Fruit fly (Drosophila melanogaster) whole organism, embryonic: ENCODE measurements around the gene CG11085.
A peak's percentile ranks its signal among the peaks of the same experiment; 100 is the strongest.

ENCODE experiments used
- ATbp ChIP-seq: fragments of 200-800 bp; sonication (Bioruptor generic); optimal IDR thresholded peaks from 2 replicates; lab custom pipeline; 2017; ENCODE audit warnings: missing biosample characterization, mild to moderate bottlenecking, missing genetic modification characterization, missing genetic modification reagents
- CG10267 ChIP-seq: fragments of 200-800 bp; sonication (Bioruptor generic); optimal IDR thresholded peaks from 2 replicates; lab custom pipeline; 2018; ENCODE audit warnings: missing biosample characterization, mild to moderate bottlenecking, missing genetic modification characterization, moderate library complexity
- CG10274 ChIP-seq: fragments of 200-800 bp; sonication (Bioruptor generic); optimal IDR thresholded peaks from 3 replicates; lab custom pipeline; 2017; ENCODE audit warnings: missing biosample characterization, mild to moderate bottlenecking, missing genetic modification characterization
- CG11247 ChIP-seq: fragments of 200-800 bp; sonication (Bioruptor generic); IDR thresholded peaks from 2 replicates; pipeline ENCODE4 v1.3.6; 2022; ENCODE audit warnings: missing biosample characterization, missing genetic modification characterization
- CG11456 ChIP-seq: fragments of 200-800 bp; sonication (Bioruptor generic); IDR thresholded peaks from 3 replicates; pipeline ENCODE4 v1.3.6; 2022; ENCODE audit warnings: missing biosample characterization, missing genetic modification characterization
- CG11504 ChIP-seq: fragments of 200-800 bp; sonication (Bioruptor generic); optimal IDR thresholded peaks from 3 replicates; lab custom pipeline; 2019; ENCODE audit warnings: missing biosample characterization, mild to moderate bottlenecking, missing genetic modification characterization, moderate library complexity
- CG12071 ChIP-seq: fragments of 200-800 bp; sonication (Bioruptor generic); optimal IDR thresholded peaks from 3 replicates; lab custom pipeline; 2018; ENCODE audit warnings: missing biosample characterization, mild to moderate bottlenecking, missing genetic modification characterization
- CG14441 ChIP-seq: fragments of 200-800 bp; sonication (Bioruptor generic); IDR thresholded peaks from 2 replicates; pipeline ENCODE4 v1.3.6; 2022; ENCODE audit warnings: missing biosample characterization, missing genetic modification characterization
- CG15011 ChIP-seq: fragments of 200-800 bp; sonication (Bioruptor generic); optimal IDR thresholded peaks from 3 replicates; lab custom pipeline; 2018; ENCODE audit warnings: missing biosample characterization, mild to moderate bottlenecking, missing genetic modification characterization
- CG1529 ChIP-seq: fragments of 200-800 bp; sonication (Bioruptor generic); optimal IDR thresholded peaks from 3 replicates; lab custom pipeline; 2018; ENCODE audit warnings: missing biosample characterization, missing genetic modification characterization
- CG17328 ChIP-seq: fragments of 200-800 bp; sonication (Bioruptor generic); IDR thresholded peaks from 2 replicates; pipeline ENCODE4 v1.3.6; 2022; ENCODE audit warnings: missing biosample characterization, missing genetic modification characterization
- CG17612 ChIP-seq: fragments of 200-800 bp; sonication (Bioruptor generic); IDR thresholded peaks from 2 replicates; pipeline ENCODE4 v1.3.6; 2022; ENCODE audit warnings: missing biosample characterization, missing genetic modification characterization
- CG18619 ChIP-seq: fragments of 200-800 bp; sonication (Bioruptor generic); optimal IDR thresholded peaks from 3 replicates; lab custom pipeline; 2017; ENCODE audit warnings: missing biosample characterization, mild to moderate bottlenecking, missing genetic modification characterization
- CG32772 ChIP-seq: fragments of 200-800 bp; sonication (Bioruptor generic); IDR thresholded peaks from 2 replicates; pipeline ENCODE4 v1.3.6; 2022; ENCODE audit warnings: missing biosample characterization, missing genetic modification characterization
- CG3281 ChIP-seq: fragments of 200-800 bp; sonication (Bioruptor generic); optimal IDR thresholded peaks from 3 replicates; lab custom pipeline; 2017; ENCODE audit warnings: missing biosample characterization, mild to moderate bottlenecking, missing genetic modification characterization
- CG4328 ChIP-seq: fragments of 200-800 bp; sonication (Bioruptor generic); optimal IDR thresholded peaks from 3 replicates; lab custom pipeline; 2017; ENCODE audit warnings: missing biosample characterization, missing genetic modification reagents, missing genetic modification characterization
- CG43689 ChIP-seq: fragments of 200-800 bp; sonication (Bioruptor generic); IDR thresholded peaks from 2 replicates; pipeline ENCODE4 v1.3.6; 2022; ENCODE audit warnings: missing biosample characterization, missing genetic modification characterization
- CG4820 ChIP-seq: fragments of 200-800 bp; sonication (Bioruptor generic); optimal IDR thresholded peaks from 3 replicates; lab custom pipeline; 2016; ENCODE audit warnings: missing biosample characterization, missing genetic modification characterization
- CG5245 ChIP-seq: fragments of 200-800 bp; sonication (Bioruptor generic); optimal IDR thresholded peaks from 3 replicates; lab custom pipeline; 2016; ENCODE audit warnings: missing biosample characterization, missing genetic modification characterization
- CG6765 ChIP-seq: fragments of 200-800 bp; sonication (Bioruptor generic); optimal IDR thresholded peaks from 3 replicates; lab custom pipeline; 2017; ENCODE audit warnings: missing biosample characterization, mild to moderate bottlenecking, missing genetic modification characterization
- CG7786 ChIP-seq: fragments of 200-800 bp; sonication (Bioruptor generic); optimal IDR thresholded peaks from 2 replicates; lab custom pipeline; 2016; ENCODE audit warnings: missing biosample characterization, missing genetic modification characterization
- CG7987 ChIP-seq: fragments of 200-800 bp; sonication (Bioruptor generic); optimal IDR thresholded peaks from 2 replicates; lab custom pipeline; 2018; ENCODE audit warnings: missing biosample characterization, mild to moderate bottlenecking, missing genetic modification characterization, moderate library complexity
- CG8388 ChIP-seq: fragments of 200-800 bp; sonication (Bioruptor generic); optimal IDR thresholded peaks from 2 replicates; lab custom pipeline; 2019; ENCODE audit warnings: missing biosample characterization, mild to moderate bottlenecking, missing genetic modification characterization, moderate library complexity
- Dad ChIP-seq: fragments of 200-800 bp; sonication (Bioruptor generic); optimal IDR thresholded peaks from 3 replicates; lab custom pipeline; 2016; ENCODE audit warnings: missing biosample characterization, missing genetic modification characterization
- Dfd ChIP-seq, 2 experiments: fragments of >200 bp; optimal IDR thresholded peaks; 2 replicates each; lab custom pipeline; 2017; ENCODE audit warnings: missing biosample characterization in 2 of 2, missing genetic modification characterization in 2 of 2
- Dip2 ChIP-seq: fragments of 200-800 bp; sonication (Bioruptor generic); IDR thresholded peaks from 2 replicates; pipeline ENCODE4 v1.3.6; 2022; ENCODE audit warnings: missing biosample characterization, missing genetic modification characterization
- Dip3 ChIP-seq: fragments of 200-800 bp; sonication (Bioruptor generic); optimal IDR thresholded peaks from 3 replicates; lab custom pipeline; 2016; ENCODE audit warnings: missing biosample characterization, missing genetic modification characterization
- Dref ChIP-seq: fragments of 200-800 bp; sonication (Bioruptor generic); IDR thresholded peaks from 2 replicates; pipeline ENCODE4 v1.3.6; 2022; ENCODE audit warnings: missing biosample characterization, missing genetic modification characterization
- Eip74EF ChIP-seq, 2 experiments: fragments of 200-800 bp in 1 of 2; fragments of >200 bp in 1 of 2; sonication (Bioruptor generic) in 1 of 2; optimal IDR thresholded peaks; 2 replicates each; lab custom pipeline; 2017 to 2019; ENCODE audit warnings: missing biosample characterization in 2 of 2, missing genetic modification characterization in 2 of 2, mild to moderate bottlenecking in 1 of 2, moderate library complexity in 1 of 2
- GATAe ChIP-seq: fragments of 200-800 bp; sonication (Bioruptor generic); conservative IDR thresholded peaks from 2 replicates; pipeline ENCODE4 v1.3.6; 2022; ENCODE audit warnings: missing biosample characterization, missing genetic modification characterization
- Jarid2 ChIP-seq: fragments of 200-800 bp; sonication (Bioruptor generic); optimal IDR thresholded peaks from 3 replicates; lab custom pipeline; 2017; ENCODE audit warnings: mild to moderate bottlenecking, missing biosample characterization, missing genetic modification reagents, missing genetic modification characterization
- Rfx ChIP-seq: fragments of 200-800 bp; sonication (Bioruptor generic); IDR thresholded peaks from 2 replicates; pipeline ENCODE4 v1.3.6; 2022; ENCODE audit warnings: missing biosample characterization, missing genetic modification characterization
- Scr ChIP-seq: fragments of 200-800 bp; sonication (Bioruptor generic); IDR thresholded peaks from 2 replicates; pipeline ENCODE4 v1.3.6; 2022; ENCODE audit warnings: missing biosample characterization, missing genetic modification characterization; ENCODE audit not compliant: partially characterized antibody
- Sin3A ChIP-seq: fragments of >200 bp; optimal IDR thresholded peaks from 2 replicates; lab custom pipeline; 2018
- Spps ChIP-seq: fragments of 200-800 bp; sonication (Bioruptor generic); optimal IDR thresholded peaks from 2 replicates; lab custom pipeline; 2018; ENCODE audit warnings: missing biosample characterization, mild to moderate bottlenecking, missing genetic modification characterization
- Trl ChIP-seq, 3 experiments: fragments of >200 bp in 2 of 3; fragments of 200-800 bp in 1 of 3; sonication (Bioruptor generic) in 1 of 3; optimal IDR thresholded peaks; 2 replicates in 1 of 3; 3 replicates in 2 of 3; lab custom pipeline; 2016 to 2017; ENCODE audit warnings: missing biosample characterization in 1 of 3, missing genetic modification characterization in 1 of 3
- YL-1 ChIP-seq: fragments of 200-800 bp; sonication (Bioruptor generic); optimal IDR thresholded peaks from 3 replicates; lab custom pipeline; 2017; ENCODE audit warnings: missing biosample characterization, mild to moderate bottlenecking, missing genetic modification characterization
- ab ChIP-seq: fragments of 200-800 bp; sonication (Bioruptor generic); optimal IDR thresholded peaks from 2 replicates; lab custom pipeline; 2016; ENCODE audit warnings: missing biosample characterization, missing genetic modification characterization
- bab2 ChIP-seq: fragments of 200-800 bp; sonication (Bioruptor generic); optimal IDR thresholded peaks from 2 replicates; lab custom pipeline; 2016; ENCODE audit warnings: missing biosample characterization, missing genetic modification characterization
- fd102C ChIP-seq: fragments of 200-800 bp; sonication (Bioruptor generic); optimal IDR thresholded peaks from 2 replicates; lab custom pipeline; 2018; ENCODE audit warnings: missing biosample characterization, mild to moderate bottlenecking, missing genetic modification characterization, moderate library complexity
- grau ChIP-seq: fragments of 200-800 bp; optimal IDR thresholded peaks from 3 replicates; lab custom pipeline; 2019; ENCODE audit warnings: missing biosample characterization, mild to moderate bottlenecking, missing genetic modification characterization, moderate library complexity
- her ChIP-seq: fragments of 200-800 bp; sonication (Bioruptor generic); optimal IDR thresholded peaks from 2 replicates; lab custom pipeline; 2016; ENCODE audit warnings: missing biosample characterization, missing genetic modification characterization
- lbe ChIP-seq: fragments of 200-800 bp; sonication (Bioruptor generic); optimal IDR thresholded peaks from 2 replicates; lab custom pipeline; 2016; ENCODE audit warnings: missing biosample characterization, mild to moderate bottlenecking, missing genetic modification characterization
- nom ChIP-seq: fragments of 200-800 bp; sonication (Bioruptor generic); optimal IDR thresholded peaks from 2 replicates; lab custom pipeline; 2017; ENCODE audit warnings: missing biosample characterization, missing genetic modification characterization, mild to moderate bottlenecking, moderate library complexity, missing genetic modification reagents
- odd ChIP-seq: fragments of 200-800 bp; sonication (Bioruptor generic); optimal IDR thresholded peaks from 2 replicates; lab custom pipeline; 2017; ENCODE audit warnings: missing biosample characterization, mild to moderate bottlenecking, missing genetic modification characterization
- peb ChIP-seq: fragments of 200-800 bp; sonication (Bioruptor generic); IDR thresholded peaks from 2 replicates; pipeline ENCODE4 v1.3.6; 2022; ENCODE audit warnings: missing biosample characterization, missing genetic modification characterization
- salm ChIP-seq: fragments of 200-800 bp; sonication (Bioruptor generic); optimal IDR thresholded peaks from 2 replicates; lab custom pipeline; 2018; ENCODE audit warnings: missing biosample characterization, mild to moderate bottlenecking, missing genetic modification characterization
- sisA ChIP-seq: fragments of 200-800 bp; sonication (Bioruptor generic); IDR thresholded peaks from 2 replicates; pipeline ENCODE4 v1.3.6; 2022; ENCODE audit warnings: missing biosample characterization, missing genetic modification characterization
- usp ChIP-seq: fragments of >200 bp; optimal IDR thresholded peaks from 2 replicates; lab custom pipeline; 2017; ENCODE audit warnings: missing biosample characterization, missing genetic modification characterization
- zen2 ChIP-seq: fragments of 200-800 bp; sonication (Bioruptor generic); IDR thresholded peaks from 3 replicates; pipeline ENCODE4 v1.3.6; 2022; ENCODE audit warnings: missing biosample characterization, missing genetic modification characterization; ENCODE audit not compliant: partially characterized antibody

The CG11085 gene

DNA sequence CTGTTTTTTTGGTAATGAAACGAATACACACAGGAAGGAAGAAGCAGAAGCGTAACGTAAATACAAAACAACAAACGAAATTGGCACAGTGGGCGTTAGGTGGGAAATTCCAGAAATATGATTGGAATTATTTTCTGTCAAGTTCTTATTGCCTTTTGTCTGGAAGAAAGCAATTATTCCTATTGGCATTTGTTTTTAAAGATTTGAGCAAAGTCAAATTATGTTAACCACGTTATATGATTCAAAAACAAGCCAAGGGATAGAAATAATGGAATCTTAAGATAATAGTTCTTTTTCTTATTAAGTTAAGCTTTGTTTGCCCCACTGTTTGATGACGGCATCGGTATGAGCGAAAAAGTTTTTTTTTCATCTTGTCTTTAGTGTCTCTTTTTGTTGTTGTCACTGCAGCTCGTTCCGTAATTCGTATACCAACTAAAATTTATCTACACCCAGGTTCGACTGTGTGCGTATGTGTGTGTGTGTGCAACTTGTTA, 36.6 kb upstream of the CG11085 start (continued):
- TF ChIP-seq CG10274 (GFP tag; lab: Kevin White, UChicago) (peak; percentile 87), CG17612 (GFP tag; lab: Robert Waterston, UW) (peak; percentile 75), CG3281 (GFP tag; lab: Kevin White, UChicago) (peak; percentile 98), CG43689 (peak; percentile 82), CG1529 (GFP tag; lab: Kevin White, UChicago) (peak; percentile 92), sisA (GFP tag; lab: Robert Waterston, UW) (peak; percentile 92), CG5245 (GFP tag; lab: Kevin White, UChicago) (peak; percentile 81), bab2 (GFP tag; lab: Kevin White, UChicago) (peak; percentile 90), CG7786 (GFP tag; lab: Kevin White, UChicago) (peak; percentile 96), GATAe (GFP tag; lab: Robert Waterston, UW) (peak; percentile 64), CG11456 (GFP tag; lab: Robert Waterston, UW) (peak; percentile 92), Spps (peak; percentile 79), nom (GFP tag; lab: Kevin White, UChicago) (peak; percentile 84), Dfd (GFP tag; optimal IDR thresholded peaks at IDR 0.05; lab: Kevin White, UChicago) (no peak), CG6765 (peak; percentile 94), Dip3 (GFP tag; lab: Kevin White, UChicago) (peak; percentile 94), Dad (GFP tag; lab: Kevin White, UChicago) (peak; percentile 93), CG12071 (GFP tag; lab: Kevin White, UChicago) (peak; percentile 92), peb (GFP tag; lab: Robert Waterston, UW) (peak; percentile 76), her (peak; percentile 93), grau (tag; lab: Kevin White, UChicago) (peak; percentile 96), CG18619 (GFP tag; lab: Kevin White, UChicago) (peak; percentile 96), ATbp (peak; percentile 95), CG7987 (GFP tag; lab: Kevin White, UChicago) (peak; percentile 60), odd (GFP tag; lab: Kevin White, UChicago) (peak; percentile 93), salm (tag; lab: Kevin White, UChicago) (peak; percentile 93), CG32772 (peak; percentile 91), CG10267 (tag; lab: Kevin White, UChicago) (peak; percentile 86), Trl (optimal IDR thresholded peaks at IDR 0.05; lab: Kevin White, UChicago) (no peak), Trl (GFP tag; optimal IDR thresholded peaks at IDR 0.05; lab: Kevin White, UChicago) (peak; percentile 96), CG8388 (peak; percentile 92), CG15011 (GFP tag; lab: Kevin White, UChicago) (peak; percentile 94), Jarid2 (GFP tag; lab: Kevin White, UChicago) (peak; percentile 79), CG4820 (peak; percentile 92), YL-1 (GFP tag; lab: Kevin White, UChicago) (peak; percentile 85), Scr (GFP tag; lab: Robert Waterston, UW) (no peak), Sin3A (no peak), Dip2 (GFP tag; lab: Robert Waterston, UW) (no peak), ab (GFP tag; lab: Kevin White, UChicago) (peak; percentile 93), Rfx (GFP tag; lab: Robert Waterston, UW) (peak; percentile 94), Dref (no peak), CG11504 (peak; percentile 97), CG11247 (GFP tag; lab: Robert Waterston, UW) (peak; percentile 81), CG17328 (GFP tag; lab: Robert Waterston, UW) (peak; percentile 87), CG4328 (peak; percentile 87), Eip74EF (GFP tag; optimal IDR thresholded peaks at IDR 0.05; lab: Kevin White, UChicago) (peak in 1 of 2 experiments; percentile 94), zen2 (GFP tag; lab: Robert Waterston, UW) (no peak), fd102C (GFP tag; lab: Kevin White, UChicago) (peak; percentile 31), usp (GFP tag; lab: Kevin White, UChicago) (no peak), CG14441 (GFP tag; lab: Robert Waterston, UW) (peak; percentile 94), lbe (peak; percentile 95)
